Worm (Caenorhabditis elegans) whole organism, mixed stage, embryonic: ENCODE measurements around the gene B0563.6.
A peak's percentile ranks its signal among the peaks of the same experiment; 100 is the strongest.

Source experiments
- M03D4.4 ChIP-seq: sonication (generic microtip); optimal IDR thresholded peaks from 2 replicates; lab custom pipeline; 2017; ENCODE audit warnings: mild to moderate bottlenecking, missing genetic modification characterization, missing compliant biosample characterization
- bed-3 ChIP-seq: fragments of 200-800 bp; sonication (Bioruptor generic); optimal IDR thresholded peaks from 3 replicates; lab custom pipeline; 2018; ENCODE audit warnings: mild to moderate bottlenecking, missing genetic modification characterization, moderate library complexity, missing compliant biosample characterization
- blmp-1 ChIP-seq: fragments of 150-350 bp; optimal IDR thresholded peaks from 2 replicates; lab custom pipeline; 2014; ENCODE audit warnings: missing biosample characterization, missing genetic modification characterization
- ceh-39 ChIP-seq: fragments of 150-350 bp; optimal IDR thresholded peaks from 2 replicates; lab custom pipeline; 2014; ENCODE audit warnings: missing biosample characterization, missing genetic modification characterization
- ceh-43 ChIP-seq: fragments of 200-800 bp; sonication (Bioruptor generic); optimal IDR thresholded peaks from 2 replicates; lab custom pipeline; 2018; ENCODE audit warnings: mild to moderate bottlenecking, missing genetic modification characterization, moderate library complexity, missing compliant biosample characterization
- ceh-83 ChIP-seq: fragments of 200-800 bp; sonication (Bioruptor generic); optimal IDR thresholded peaks from 2 replicates; lab custom pipeline; 2018; ENCODE audit warnings: mild to moderate bottlenecking, missing genetic modification characterization, missing compliant biosample characterization
- ces-1 ChIP-seq: fragments of 150-350 bp; optimal IDR thresholded peaks from 2 replicates; lab custom pipeline; 2014; ENCODE audit warnings: missing biosample characterization, missing genetic modification reagents, missing genetic modification characterization
- cnd-1 ChIP-seq: fragments of 200-800 bp; sonication (Bioruptor generic); optimal IDR thresholded peaks from 2 replicates; lab custom pipeline; 2018; ENCODE audit warnings: mild to moderate bottlenecking, missing genetic modification characterization, missing compliant biosample characterization
- drap-1 ChIP-seq: fragments of 200-800 bp; sonication (Bioruptor generic); optimal IDR thresholded peaks from 3 replicates; lab custom pipeline; 2018; ENCODE audit warnings: mild to moderate bottlenecking, missing genetic modification characterization, missing compliant biosample characterization
- elt-1 ChIP-seq: sonication (generic microtip); optimal IDR thresholded peaks from 2 replicates; lab custom pipeline; 2017; ENCODE audit warnings: missing genetic modification characterization, mild to moderate bottlenecking, missing compliant biosample characterization, antibody characterized with exemption, moderate library complexity, borderline replicate concordance; ENCODE audit not compliant: insufficient read depth
- elt-3 ChIP-seq: fragments of 150-350 bp; optimal IDR thresholded peaks from 2 replicates; lab custom pipeline; 2014; ENCODE audit warnings: missing biosample characterization, missing genetic modification characterization
- flh-1 ChIP-seq: fragments of 200-800 bp; sonication (Bioruptor generic); optimal IDR thresholded peaks from 2 replicates; lab custom pipeline; 2018; ENCODE audit warnings: mild to moderate bottlenecking, missing genetic modification characterization, moderate library complexity, missing compliant biosample characterization
- ham-2 ChIP-seq: fragments of 200-800 bp; sonication (Bioruptor generic); optimal IDR thresholded peaks from 2 replicates; lab custom pipeline; 2018; ENCODE audit warnings: mild to moderate bottlenecking, missing genetic modification characterization, missing compliant biosample characterization
- hlh-1 ChIP-seq: fragments of 150-350 bp; optimal IDR thresholded peaks from 2 replicates; lab custom pipeline; 2014; ENCODE audit warnings: missing biosample characterization, missing genetic modification reagents, missing genetic modification characterization
- lin-13 ChIP-seq: fragments of 150-350 bp; optimal IDR thresholded peaks from 2 replicates; lab custom pipeline; 2014; ENCODE audit warnings: missing biosample characterization, missing genetic modification characterization
- lin-32 ChIP-seq: fragments of 200-800 bp; sonication (Bioruptor generic); optimal IDR thresholded peaks from 2 replicates; lab custom pipeline; 2018; ENCODE audit warnings: mild to moderate bottlenecking, missing genetic modification characterization, missing compliant biosample characterization
- lsy-2 ChIP-seq: fragments of 150-350 bp; optimal IDR thresholded peaks from 2 replicates; lab custom pipeline; 2014; ENCODE audit warnings: missing biosample characterization, missing genetic modification characterization
- mab-5 ChIP-seq: fragments of 150-350 bp; optimal IDR thresholded peaks from 2 replicates; lab custom pipeline; 2014; ENCODE audit warnings: missing biosample characterization, missing genetic modification characterization
- mep-1 ChIP-seq: fragments of 150-350 bp; optimal IDR thresholded peaks from 2 replicates; lab custom pipeline; 2017; ENCODE audit warnings: missing biosample characterization, missing genetic modification reagents, missing genetic modification characterization, inconsistent platforms
- nhr-12 ChIP-seq: fragments of 150-350 bp; optimal IDR thresholded peaks from 2 replicates; lab custom pipeline; 2014; ENCODE audit warnings: missing biosample characterization, missing genetic modification characterization
- nhr-2 ChIP-seq: fragments of 150-350 bp; optimal IDR thresholded peaks from 2 replicates; lab custom pipeline; 2014; ENCODE audit warnings: missing biosample characterization, missing genetic modification characterization
- nhr-237 ChIP-seq: fragments of 150-350 bp; optimal IDR thresholded peaks from 2 replicates; lab custom pipeline; 2014; ENCODE audit warnings: missing biosample characterization, missing genetic modification characterization
- nhr-28 ChIP-seq: fragments of 150-350 bp; optimal IDR thresholded peaks from 2 replicates; lab custom pipeline; 2014; ENCODE audit warnings: missing biosample characterization, missing genetic modification characterization
- nhr-76 ChIP-seq: sonication (generic microtip); optimal IDR thresholded peaks from 2 replicates; lab custom pipeline; 2017; ENCODE audit warnings: missing biosample characterization, missing genetic modification characterization
- pha-4 ChIP-seq: fragments of 150-350 bp; optimal IDR thresholded peaks from 2 replicates; lab custom pipeline; 2018; ENCODE audit warnings: missing biosample characterization, missing genetic modification reagents, missing genetic modification characterization
- sem-2 ChIP-seq: fragments of 200-800 bp; sonication (Bioruptor generic); optimal IDR thresholded peaks from 2 replicates; lab custom pipeline; 2018; ENCODE audit warnings: mild to moderate bottlenecking, missing genetic modification characterization, missing compliant biosample characterization
- snpc-4 ChIP-seq: fragments of 150-350 bp; optimal IDR thresholded peaks from 2 replicates; lab custom pipeline; 2014; ENCODE audit warnings: missing biosample characterization, missing genetic modification characterization
- tbx-8 ChIP-seq: fragments of 200-800 bp; sonication (Bioruptor generic); optimal IDR thresholded peaks from 2 replicates; lab custom pipeline; 2018; ENCODE audit warnings: mild to moderate bottlenecking, missing genetic modification characterization, moderate library complexity, missing compliant biosample characterization
- unc-120 ChIP-seq: sonication (generic microtip); optimal IDR thresholded peaks from 2 replicates; lab custom pipeline; 2017; ENCODE audit warnings: missing genetic modification characterization, missing compliant biosample characterization; ENCODE audit not compliant: poor library complexity, severe bottlenecking
- unc-39 ChIP-seq: fragments of 150-350 bp; optimal IDR thresholded peaks from 2 replicates; lab custom pipeline; 2014; ENCODE audit warnings: missing biosample characterization, missing genetic modification characterization
- unc-62 ChIP-seq: fragments of 150-350 bp; optimal IDR thresholded peaks from 2 replicates; lab custom pipeline; 2014; ENCODE audit warnings: missing biosample characterization, missing genetic modification reagents, missing genetic modification characterization
- zip-8 ChIP-seq: fragments of 150-350 bp; optimal IDR thresholded peaks from 2 replicates; lab custom pipeline; 2014; ENCODE audit warnings: missing biosample characterization, missing genetic modification characterization

Gene B0563.6

DNA sequence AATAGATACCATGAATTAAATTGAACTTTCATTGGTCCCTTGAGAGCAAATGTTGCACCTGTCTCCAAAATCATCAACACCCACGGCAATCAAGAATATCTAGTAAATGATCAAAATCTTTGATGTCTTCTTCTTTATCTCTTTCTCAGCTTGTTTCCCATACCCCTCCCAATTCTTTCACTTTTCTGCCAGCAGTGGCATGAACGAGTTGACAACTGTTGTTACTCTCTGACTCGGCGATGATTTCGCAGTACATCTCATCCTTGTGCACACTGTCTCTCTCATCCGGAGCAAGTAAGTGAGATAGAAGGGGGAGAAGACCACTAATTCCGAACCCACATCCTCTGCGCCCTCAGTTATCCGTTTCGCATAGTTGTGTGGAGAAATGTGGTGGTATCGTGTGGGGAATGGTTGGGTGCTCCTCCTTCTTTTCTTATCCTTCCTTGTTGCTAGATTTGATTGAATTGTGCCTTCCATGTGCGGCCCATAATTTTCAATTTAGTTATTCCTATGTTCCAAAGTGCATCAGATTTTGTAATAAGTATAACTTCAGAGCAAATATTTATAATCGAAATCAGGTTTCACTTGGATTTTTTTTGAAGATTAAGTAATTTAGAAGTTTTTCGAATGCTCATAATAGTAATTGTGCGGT, 23.9 kb downstream of the B0563.6 start:
- TF ChIP-seq unc-62 (GFP tag; lab: Kevin White, UChicago), result peak; percentile 66
- TF ChIP-seq mep-1 (tag; lab: Kevin White, UChicago), result no peak
- peak; percentile 88 for TF ChIP-seq ces-1
- peak; percentile 96 for TF ChIP-seq hlh-1 (tag; lab: Kevin White, UChicago)
- no peak for TF ChIP-seq nhr-237
- peak; percentile 73 for TF ChIP-seq unc-120 (tag; lab: Kevin White, UChicago)

DNA sequence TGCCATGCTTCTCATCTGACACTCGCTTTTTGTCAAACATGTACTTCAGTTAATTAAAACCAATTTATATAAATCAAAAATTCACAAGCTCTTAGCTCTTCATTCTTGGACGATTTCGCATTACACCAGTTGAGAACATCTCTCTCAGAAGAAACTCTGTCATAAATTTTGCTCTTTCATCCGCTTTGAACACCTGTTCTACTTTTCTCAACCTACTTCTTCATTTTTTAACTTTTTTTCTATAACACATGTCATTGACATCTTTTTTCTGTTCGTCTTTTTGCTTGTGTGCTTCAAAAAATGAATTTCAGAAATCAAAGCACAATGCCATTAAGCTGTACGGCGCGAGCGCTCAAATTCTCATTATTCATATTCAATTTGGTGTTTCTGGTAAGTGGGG, 25.4 kb downstream of the B0563.6 start, which contains the start of gene tsp-11:
tsp-11 (plus strand) TSS at position 301 of the 400 bp plus-strand sequence.
- TF ChIP-seq blmp-1 (tag; lab: Kevin White, UChicago), result no peak
- no peak for TF ChIP-seq pha-4
- TF ChIP-seq nhr-12 (tag; lab: Kevin White, UChicago), result no peak
- TF ChIP-seq tbx-8 (GFP tag; lab: Kevin White, UChicago), result no peak
- TF ChIP-seq lin-32 (GFP tag; lab: Kevin White, UChicago), result no peak
- TF ChIP-seq elt-3, result no peak
- no peak for TF ChIP-seq mep-1 (tag; lab: Kevin White, UChicago)
- no peak for TF ChIP-seq nhr-76 (tag; lab: Kevin White, UChicago)
- no peak for TF ChIP-seq mab-5
- TF ChIP-seq M03D4.4 (tag; lab: Kevin White, UChicago), result no peak
- TF ChIP-seq nhr-237, result no peak
- TF ChIP-seq ceh-39 (tag; lab: Kevin White, UChicago), result no peak
- TF ChIP-seq drap-1 (GFP tag; lab: Kevin White, UChicago), result no peak
- no peak for TF ChIP-seq flh-1 (GFP tag; lab: Kevin White, UChicago)
- TF ChIP-seq unc-62 (GFP tag; lab: Kevin White, UChicago), result no peak
- no peak for TF ChIP-seq snpc-4
- TF ChIP-seq nhr-2 (tag; lab: Kevin White, UChicago), result no peak
- no peak for TF ChIP-seq lin-13 (tag; lab: Kevin White, UChicago)
- no peak for TF ChIP-seq zip-8

DNA sequence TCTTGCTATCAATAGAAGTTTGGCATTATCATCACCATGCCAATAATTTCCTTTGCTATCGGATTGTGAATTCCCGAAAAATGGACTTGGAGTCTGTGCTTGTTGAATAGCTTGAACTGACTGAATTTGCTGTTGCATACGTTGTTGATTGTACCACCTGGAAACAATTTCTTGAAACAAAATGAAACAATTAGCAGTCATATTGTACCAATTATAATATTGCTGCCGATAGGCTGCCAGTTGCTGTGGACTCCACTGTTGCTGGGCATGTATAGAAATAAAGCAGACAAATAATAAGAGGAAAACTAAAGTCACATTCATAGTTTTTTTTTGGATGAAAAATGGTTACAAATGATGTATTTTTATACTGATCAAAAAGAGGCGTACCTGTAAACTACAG, 29.4 kb downstream of the B0563.6 start, which contains the start of gene B0563.10:
B0563.10 (minus strand) TSS at position 325 of the 400 bp plus-strand sequence.
- TF ChIP-seq sem-2 (GFP tag; lab: Kevin White, UChicago) (no peak), ham-2 (GFP tag; lab: Kevin White, UChicago) (no peak), pha-4 (no peak), lin-32 (GFP tag; lab: Kevin White, UChicago) (no peak), nhr-28 (tag; lab: Kevin White, UChicago) (no peak), cnd-1 (no peak), nhr-12 (tag; lab: Kevin White, UChicago) (no peak)

ce11 chrX:9168239-9168638, 30.7 kb downstream of the B0563.6 start, which contains the start of gene B0563.9:
Gene B0563.9, plus strand, starts transcription at chrX:9168539.
- no peak for TF ChIP-seq lin-32 (GFP tag; lab: Kevin White, UChicago)
- no peak for TF ChIP-seq mep-1 (tag; lab: Kevin White, UChicago)
- no peak for TF ChIP-seq zip-8
- TF ChIP-seq flh-1 (GFP tag; lab: Kevin White, UChicago), result no peak
- TF ChIP-seq lsy-2, result no peak
- no peak for TF ChIP-seq unc-39 (tag; lab: Kevin White, UChicago)
- TF ChIP-seq ces-1, result no peak
- TF ChIP-seq ceh-83 (GFP tag; lab: Kevin White, UChicago), result no peak
- no peak for TF ChIP-seq tbx-8 (GFP tag; lab: Kevin White, UChicago)
- TF ChIP-seq ham-2 (GFP tag; lab: Kevin White, UChicago), result no peak

ce11 chrX:9170058-9170457, 32.6 kb downstream of the B0563.6 start:
- TF ChIP-seq elt-1 (tag; lab: Kevin White, UChicago) (no peak), drap-1 (GFP tag; lab: Kevin White, UChicago) (no peak), unc-120 (tag; lab: Kevin White, UChicago) (no peak), blmp-1 (tag; lab: Kevin White, UChicago) (no peak), flh-1 (GFP tag; lab: Kevin White, UChicago) (no peak), nhr-28 (tag; lab: Kevin White, UChicago) (no peak), cnd-1 (no peak), tbx-8 (GFP tag; lab: Kevin White, UChicago) (no peak), ceh-43 (GFP tag; lab: Kevin White, UChicago) (no peak), nhr-2 (tag; lab: Kevin White, UChicago) (no peak), unc-62 (GFP tag; lab: Kevin White, UChicago) (no peak), bed-3 (GFP tag; lab: Kevin White, UChicago) (no peak), lin-13 (tag; lab: Kevin White, UChicago) (no peak), pha-4 (no peak), nhr-76 (tag; lab: Kevin White, UChicago) (no peak)
